Fruit fly (Drosophila melanogaster): ENCODE measurements around the gene f.

dm6 chrX:17230944-17231343, 1.8 kb upstream of the f start, which contains the start of gene CG10597:
- TF ChIP-seq CG11560 (tag; IDR thresholded peaks at IDR 0.05) (no peak), salm (tag; optimal IDR thresholded peaks at IDR 0.05) (no peak), gt (GFP tag; IDR thresholded peaks at IDR 0.05) (no peak), CG11695 (GFP tag; IDR thresholded peaks at IDR 0.05) (no peak), hkb (optimal IDR thresholded peaks at IDR 0.05) (no peak), hkb (GFP tag; IDR thresholded peaks at IDR 0.05) (no peak)

All from whole organism, embryonic.